Worm (Caenorhabditis elegans): Measurements from ENCODE around the gene ctsa-3.1.

The ctsa-3.1 gene

ce11 chrII:7187110-7187509, 45.5 kb upstream of the ctsa-3.1 start, which contains the start of gene C27H5.6:
TSS of gene C27H5.6 (minus strand) at chrII:7187210.
- TF ChIP-seq ZK546.5 (tag; optimal IDR thresholded peaks at IDR 0.05), result no peak
- TF ChIP-seq pqm-1 (tag; optimal IDR thresholded peaks at IDR 0.05), result no peak
- no peak for TF ChIP-seq fos-1 (tag; optimal IDR thresholded peaks at IDR 0.05)
- no peak for TF ChIP-seq jun-1 (tag; optimal IDR thresholded peaks at IDR 0.05)
- no peak for TF ChIP-seq fkh-2 (tag; optimal IDR thresholded peaks at IDR 0.05)
- no peak for TF ChIP-seq pha-4 (tag; optimal IDR thresholded peaks at IDR 0.05)
- TF ChIP-seq mml-1 (tag; optimal IDR thresholded peaks at IDR 0.05), result no peak
- TF ChIP-seq R02D3.7 (tag; optimal IDR thresholded peaks at IDR 0.05), result no peak
- TF ChIP-seq sea-2 (GFP tag; optimal IDR thresholded peaks at IDR 0.05), result no peak

ce11 chrII:7189120-7189519, 43.5 kb upstream of the ctsa-3.1 start, which contains the start of gene E04F6.4:
TSS of gene E04F6.4 (plus strand) at chrII:7189420.
- TF ChIP-seq nhr-76 (tag; optimal IDR thresholded peaks at IDR 0.05), result no peak
- no peak for TF ChIP-seq egl-27 (tag; optimal IDR thresholded peaks at IDR 0.05)
- TF ChIP-seq ama-1 (optimal IDR thresholded peaks at IDR 0.05), result no peak
- TF ChIP-seq elt-1 (tag; optimal IDR thresholded peaks at IDR 0.05), result no peak
- no peak for TF ChIP-seq fkh-10 (GFP tag; optimal IDR thresholded peaks at IDR 0.05)
- no peak for TF ChIP-seq ceh-9 (tag; optimal IDR thresholded peaks at IDR 0.05)
- no peak for TF ChIP-seq sea-2 (GFP tag; optimal IDR thresholded peaks at IDR 0.05)
- no peak for TF ChIP-seq fos-1 (tag; optimal IDR thresholded peaks at IDR 0.05)

ce11 chrII:7195541-7195940, 37.1 kb upstream of the ctsa-3.1 start, which contains the start of gene acdh-12:
TSS of gene acdh-12 (minus strand) at chrII:7195641.
- TF ChIP-seq nfya-1 (tag; optimal IDR thresholded peaks at IDR 0.05; ENCODE audit: insufficient read depth), result no peak

ce11 chrII:7196040-7196439, 36.6 kb upstream of the ctsa-3.1 start, which contains the start of gene maoc-1:
TSS of gene maoc-1 (plus strand) at chrII:7196276.
- peak; percentile 74 for TF ChIP-seq pqm-1 (tag; optimal IDR thresholded peaks at IDR 0.05)
- TF ChIP-seq elt-2 (tag; optimal IDR thresholded peaks at IDR 0.05), result peak; percentile 69
- TF ChIP-seq fos-1 (tag; optimal IDR thresholded peaks at IDR 0.05), result no peak
- no peak for TF ChIP-seq lin-15B (tag; optimal IDR thresholded peaks at IDR 0.05)
- TF ChIP-seq pha-4 (tag; optimal IDR thresholded peaks at IDR 0.05), result peak; percentile 41

ce11 chrII:7197434-7197833, 35.2 kb upstream of the ctsa-3.1 start:
- no peak for TF ChIP-seq nhr-77 (tag; optimal IDR thresholded peaks at IDR 0.05)
- TF ChIP-seq skn-1 (tag; optimal IDR thresholded peaks at IDR 0.05), result no peak
- no peak for TF ChIP-seq unc-39 (tag; optimal IDR thresholded peaks at IDR 0.05)
- no peak for TF ChIP-seq daf-12 (tag; optimal IDR thresholded peaks at IDR 0.05)
- no peak for TF ChIP-seq ztf-11 (tag; optimal IDR thresholded peaks at IDR 0.05)
- peak; percentile 8 for TF ChIP-seq elt-2 (tag; optimal IDR thresholded peaks at IDR 0.05)
- no peak for TF ChIP-seq elt-1 (tag; optimal IDR thresholded peaks at IDR 0.05)
- TF ChIP-seq pqm-1 (tag; optimal IDR thresholded peaks at IDR 0.05), result peak; percentile 8
- no peak for TF ChIP-seq ceh-16 (tag; optimal IDR thresholded peaks at IDR 0.05)

DNA sequence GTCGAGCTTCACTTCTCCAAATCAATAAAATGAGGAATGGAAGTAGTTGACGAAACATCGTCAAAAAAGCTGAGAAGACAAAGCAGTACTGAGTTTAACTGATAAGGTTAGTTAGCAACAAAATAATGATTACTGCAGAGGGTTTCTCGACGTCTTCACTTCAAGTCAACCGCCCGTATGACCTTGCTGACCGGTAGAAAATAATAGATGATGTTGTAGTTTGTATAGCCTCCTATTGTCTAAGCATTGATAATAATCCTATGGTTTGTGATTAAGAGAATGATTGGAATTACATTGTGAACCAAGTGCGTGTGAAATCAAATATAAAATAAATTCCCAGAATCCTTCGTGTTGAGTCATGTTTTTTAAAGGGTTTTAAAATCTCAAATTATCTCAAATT, 33.3 kb upstream of the ctsa-3.1 start, which contains the start of gene E04F6.6:
Gene E04F6.6 (minus strand): TSS at position 258 of the 400 bp plus-strand sequence.
- TF ChIP-seq nhr-25 (tag; optimal IDR thresholded peaks at IDR 0.05) (peak; percentile 16), nhr-77 (tag; optimal IDR thresholded peaks at IDR 0.05) (no peak)

DNA sequence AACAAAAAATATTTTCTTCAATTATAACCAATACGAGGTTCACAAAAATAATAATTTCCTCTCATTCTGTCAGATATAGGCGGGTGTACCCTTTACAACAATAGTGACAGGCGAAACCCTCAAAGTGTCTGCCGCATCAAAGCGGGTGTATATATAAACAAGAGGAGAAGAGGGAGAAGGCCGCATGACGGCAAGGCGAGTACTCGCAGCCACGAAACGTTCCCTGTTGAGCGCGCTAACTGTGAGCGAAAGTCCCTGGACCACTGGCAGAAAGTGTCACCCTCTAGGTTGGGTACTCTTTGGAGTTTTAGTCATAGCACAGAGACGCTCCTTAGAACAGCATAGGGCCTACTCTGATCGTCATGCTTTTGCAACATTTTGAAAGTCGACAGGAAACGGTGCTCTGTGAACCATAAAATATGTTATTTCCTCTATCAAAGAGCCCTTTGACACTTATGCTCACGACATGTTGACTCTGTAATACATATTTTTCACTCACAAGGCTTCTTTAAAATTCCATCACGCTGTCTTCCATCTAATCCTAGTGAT, 32.5 kb upstream of the ctsa-3.1 start, which contains the start of gene pcrg-1:
Gene pcrg-1 (plus strand): TSS at position 499 of the 549 bp plus-strand sequence.
- TF ChIP-seq fos-1 (tag; optimal IDR thresholded peaks at IDR 0.05) (no peak), nhr-25 (tag; optimal IDR thresholded peaks at IDR 0.05) (peak; percentile 83), tbx-2 (tag; optimal IDR thresholded peaks at IDR 0.05) (peak; percentile 78), ZK546.5 (tag; optimal IDR thresholded peaks at IDR 0.05) (no peak), pqm-1 (tag; optimal IDR thresholded peaks at IDR 0.05) (no peak), fkh-10 (GFP tag; optimal IDR thresholded peaks at IDR 0.05) (no peak), nhr-77 (tag; optimal IDR thresholded peaks at IDR 0.05) (no peak), ceh-28 (tag; optimal IDR thresholded peaks at IDR 0.05) (no peak), daf-12 (tag; optimal IDR thresholded peaks at IDR 0.05) (no peak), lin-39 (tag; optimal IDR thresholded peaks at IDR 0.05) (peak; percentile 66), lsy-12 (tag; optimal IDR thresholded peaks at IDR 0.05) (peak; percentile 76), nhr-237 (tag; optimal IDR thresholded peaks at IDR 0.05) (no peak), eor-1 (tag; optimal IDR thresholded peaks at IDR 0.05) (no peak), egl-27 (tag; optimal IDR thresholded peaks at IDR 0.05) (no peak), sea-2 (GFP tag; optimal IDR thresholded peaks at IDR 0.05) (peak; percentile 24), nhr-67 (tag; optimal IDR thresholded peaks at IDR 0.05) (no peak), fkh-2 (tag; optimal IDR thresholded peaks at IDR 0.05) (no peak), elt-2 (tag; optimal IDR thresholded peaks at IDR 0.05) (peak; percentile 41), nhr-12 (tag; optimal IDR thresholded peaks at IDR 0.05) (no peak), ztf-4 (tag; optimal IDR thresholded peaks at IDR 0.05) (no peak), unc-62 (GFP tag; optimal IDR thresholded peaks at IDR 0.05) (no peak), ztf-11 (tag; optimal IDR thresholded peaks at IDR 0.05) (no peak), nfya-1 (tag; optimal IDR thresholded peaks at IDR 0.05; ENCODE audit: insufficient read depth) (peak; percentile 67), ceh-9 (tag; optimal IDR thresholded peaks at IDR 0.05) (no peak), nhr-43 (tag; optimal IDR thresholded peaks at IDR 0.05; ENCODE audit: poor library complexity, severe bottlenecking) (peak; percentile 78), mdl-1 (tag; optimal IDR thresholded peaks at IDR 0.05) (no peak), mml-1 (tag; optimal IDR thresholded peaks at IDR 0.05) (no peak), nhr-11 (tag; optimal IDR thresholded peaks at IDR 0.05) (no peak)

All from whole organism, L3 larva.